Worm (Caenorhabditis elegans): ENCODE results near the gene set-17.

DNA sequence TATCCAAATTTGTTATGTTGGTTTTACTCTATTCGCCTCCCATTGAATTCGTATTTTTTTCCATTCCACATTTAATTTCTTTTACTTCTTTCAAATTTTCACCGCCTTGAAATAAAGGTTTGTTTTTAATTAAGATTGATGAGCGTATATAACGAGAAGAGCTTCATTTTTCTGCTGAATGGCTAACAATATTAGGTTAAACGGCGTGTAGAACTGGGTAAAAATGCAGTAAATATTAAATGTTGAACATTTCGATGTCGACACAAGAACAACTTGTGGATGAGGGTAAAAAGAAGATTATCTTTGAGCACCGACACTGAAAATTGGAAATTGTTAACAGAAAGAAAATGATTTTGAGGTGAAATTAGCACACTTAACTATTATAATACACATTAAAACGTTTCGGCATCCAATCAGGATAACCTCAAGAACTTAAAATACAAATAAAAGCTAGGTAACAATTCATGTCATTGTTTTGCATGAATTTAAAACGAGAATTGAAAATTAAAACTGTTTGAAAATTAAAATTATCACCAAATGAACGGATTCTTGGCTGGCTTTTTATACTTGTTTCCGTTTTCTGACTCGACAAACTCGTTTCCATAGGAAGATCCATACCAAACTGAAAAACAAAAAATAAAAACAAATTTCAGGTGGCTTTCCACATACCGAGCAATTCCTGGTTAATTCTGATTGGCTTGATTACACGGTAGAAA is 1.2 kb downstream of the set-17 start:
- TF ChIP-seq pax-1 (tag; optimal IDR thresholded peaks at IDR 0.05) (no peak), elt-2 (tag; optimal IDR thresholded peaks at IDR 0.05) (no peak), pag-3 (tag; optimal IDR thresholded peaks at IDR 0.05; ENCODE audit: borderline replicate concordance) (no peak), pqm-1 (tag; optimal IDR thresholded peaks at IDR 0.05) (no peak), pha-4 (tag; optimal IDR thresholded peaks at IDR 0.05) (no peak), pat-9 (tag; optimal IDR thresholded peaks at IDR 0.05) (no peak), K02D7.2 (tag; optimal IDR thresholded peaks at IDR 0.05) (no peak), ahr-1 (tag; optimal IDR thresholded peaks at IDR 0.05) (no peak), lin-11 (tag; optimal IDR thresholded peaks at IDR 0.05) (no peak), ceh-14 (tag; optimal IDR thresholded peaks at IDR 0.05) (no peak), Y22D7AL.16 (tag; optimal IDR thresholded peaks at IDR 0.05) (no peak), sdc-2 (tag; optimal IDR thresholded peaks at IDR 0.05) (no peak), ama-1 (optimal IDR thresholded peaks at IDR 0.05) (no peak)

All from whole organism, late embryonic.